Fruit fly (Drosophila melanogaster) whole organism, embryonic: ENCODE results near the gene mmy.

Source experiments
- CTCF ChIP-seq: fragments of 200-800 bp; sonication (Bioruptor generic); optimal IDR thresholded peaks from 2 replicates; lab custom pipeline; 2017; ENCODE audit warnings: missing biosample characterization, mild to moderate bottlenecking, missing genetic modification characterization, moderate library complexity
- Dbx ChIP-seq: fragments of 200-800 bp; sonication (Bioruptor generic); IDR thresholded peaks from 3 replicates; pipeline ENCODE4 v1.3.6; 2022; ENCODE audit warnings: missing biosample characterization, missing genetic modification characterization
- HLH54F ChIP-seq: fragments of 200-800 bp; sonication (Bioruptor generic); optimal IDR thresholded peaks from 3 replicates; lab custom pipeline; 2016; ENCODE audit warnings: missing biosample characterization, missing genetic modification characterization
- cas ChIP-seq: fragments of 200-800 bp; sonication (Bioruptor generic); IDR thresholded peaks from 2 replicates; pipeline ENCODE4 v1.3.6; 2022; ENCODE audit warnings: missing biosample characterization, missing genetic modification characterization
- cato ChIP-seq: fragments of 200-800 bp; sonication (Bioruptor generic); optimal IDR thresholded peaks from 2 replicates; lab custom pipeline; 2016; ENCODE audit warnings: missing biosample characterization, missing genetic modification characterization, borderline replicate concordance
- run ChIP-seq: fragments of 200-800 bp; sonication (Bioruptor generic); optimal IDR thresholded peaks from 3 replicates; lab custom pipeline; 2018; ENCODE audit warnings: missing biosample characterization, mild to moderate bottlenecking, missing genetic modification characterization
- shn ChIP-seq: fragments of 200-800 bp; sonication (Bioruptor generic); optimal IDR thresholded peaks from 3 replicates; lab custom pipeline; 2016; ENCODE audit warnings: missing biosample characterization, missing genetic modification characterization
- twi ChIP-seq: fragments of 200-800 bp; optimal IDR thresholded peaks from 2 replicates; lab custom pipeline; 2019; ENCODE audit warnings: missing biosample characterization, mild to moderate bottlenecking, missing genetic modification characterization, moderate library complexity

dm6 chr2L:6490783-6491249 is 17.1 kb upstream of the mmy start, which contains the start of the genes Phf5a and CG31638:
- TF ChIP-seq run (tag; lab: Kevin White, UChicago) (peak; percentile 87), CTCF (peak; percentile 46), cato (GFP tag; lab: Kevin White, UChicago) (peak; percentile 95), Dbx (GFP tag; lab: Robert Waterston, UW) (peak; percentile 54; the same call in 2 of the 3 replicates), HLH54F (GFP tag; lab: Kevin White, UChicago) (peak; percentile 42), shn (GFP tag; lab: Kevin White, UChicago) (peak; percentile 58), twi (tag; lab: Kevin White, UChicago) (peak; percentile 83), cas (GFP tag; lab: Robert Waterston, UW) (peak; percentile 95)
